Fruit fly (Drosophila melanogaster): ENCODE measurements around the gene gammaSnap2.

Gene gammaSnap2

dm6 chr3R:10133419-10134340 is 12.5 kb upstream of the gammaSnap2 start:
- TF ChIP-seq Dll (optimal IDR thresholded peaks at IDR 0.05): no peak
- TF ChIP-seq CG8478 (optimal IDR thresholded peaks at IDR 0.05): peak; percentile 32
- TF ChIP-seq EcR (GFP tag; optimal IDR thresholded peaks at IDR 0.05): no peak
- no peak for TF ChIP-seq usp (GFP tag; optimal IDR thresholded peaks at IDR 0.05)
- peak; percentile 32 for TF ChIP-seq psq (optimal IDR thresholded peaks at IDR 0.05)
- TF ChIP-seq pan (optimal IDR thresholded peaks at IDR 0.05): no peak

- TF ChIP-seq CG8478 (optimal IDR thresholded peaks at IDR 0.05) (no peak), usp (GFP tag; optimal IDR thresholded peaks at IDR 0.05) (no peak), Dll (optimal IDR thresholded peaks at IDR 0.05) (no peak), psq (optimal IDR thresholded peaks at IDR 0.05) (no peak), EcR (GFP tag; optimal IDR thresholded peaks at IDR 0.05) (no peak), pan (optimal IDR thresholded peaks at IDR 0.05) (no peak)
These were observed 11.8 kb upstream of the gammaSnap2 start for dm6 chr3R:10132906-10133416.

- TF ChIP-seq pan (optimal IDR thresholded peaks at IDR 0.05) (no peak), psq (optimal IDR thresholded peaks at IDR 0.05) (no peak), usp (GFP tag; optimal IDR thresholded peaks at IDR 0.05) (no peak), Dll (optimal IDR thresholded peaks at IDR 0.05) (no peak), CG8478 (optimal IDR thresholded peaks at IDR 0.05) (no peak), EcR (GFP tag; optimal IDR thresholded peaks at IDR 0.05) (no peak)
These were observed 9.9 kb upstream of the gammaSnap2 start for dm6 chr3R:10130975-10131529.

- TF ChIP-seq psq (optimal IDR thresholded peaks at IDR 0.05): no peak
- TF ChIP-seq Dll (optimal IDR thresholded peaks at IDR 0.05): no peak
- TF ChIP-seq CG8478 (optimal IDR thresholded peaks at IDR 0.05): no peak
- TF ChIP-seq EcR (GFP tag; optimal IDR thresholded peaks at IDR 0.05): no peak
- no peak for TF ChIP-seq pan (optimal IDR thresholded peaks at IDR 0.05)
- no peak for TF ChIP-seq usp (GFP tag; optimal IDR thresholded peaks at IDR 0.05)
These were observed 8.9 kb upstream of the gammaSnap2 start for dm6 chr3R:10130091-10130490.

- TF ChIP-seq pan (optimal IDR thresholded peaks at IDR 0.05) (no peak), usp (GFP tag; optimal IDR thresholded peaks at IDR 0.05) (no peak), psq (optimal IDR thresholded peaks at IDR 0.05) (no peak), Dll (optimal IDR thresholded peaks at IDR 0.05) (no peak), EcR (GFP tag; optimal IDR thresholded peaks at IDR 0.05) (no peak), CG8478 (optimal IDR thresholded peaks at IDR 0.05) (no peak)
These were observed 4.3 kb upstream of the gammaSnap2 start, which contains the start of gene knk for dm6 chr3R:10125477-10125876. TSS of gene knk (minus strand) at chr3R:10125664.

dm6 chr3R:10124764-10125163 is 3.6 kb upstream of the gammaSnap2 start:
- no peak for TF ChIP-seq usp (GFP tag; optimal IDR thresholded peaks at IDR 0.05)
- TF ChIP-seq pan (optimal IDR thresholded peaks at IDR 0.05): no peak
- no peak for TF ChIP-seq CG8478 (optimal IDR thresholded peaks at IDR 0.05)
- no peak for TF ChIP-seq Dll (optimal IDR thresholded peaks at IDR 0.05)
- no peak for TF ChIP-seq EcR (GFP tag; optimal IDR thresholded peaks at IDR 0.05)
- TF ChIP-seq psq (optimal IDR thresholded peaks at IDR 0.05): no peak

dm6 chr3R:10119592-10119991 is 1.6 kb downstream of the gammaSnap2 start:
- TF ChIP-seq usp (GFP tag; optimal IDR thresholded peaks at IDR 0.05) (no peak), EcR (GFP tag; optimal IDR thresholded peaks at IDR 0.05) (no peak), CG8478 (optimal IDR thresholded peaks at IDR 0.05) (no peak), psq (optimal IDR thresholded peaks at IDR 0.05) (no peak), pan (optimal IDR thresholded peaks at IDR 0.05) (no peak), Dll (optimal IDR thresholded peaks at IDR 0.05) (no peak)

dm6 chr3R:10115797-10116196 is 5.4 kb downstream of the gammaSnap2 start:
- TF ChIP-seq EcR (GFP tag; optimal IDR thresholded peaks at IDR 0.05) (no peak), CG8478 (optimal IDR thresholded peaks at IDR 0.05) (no peak), Dll (optimal IDR thresholded peaks at IDR 0.05) (no peak), psq (optimal IDR thresholded peaks at IDR 0.05) (no peak), pan (optimal IDR thresholded peaks at IDR 0.05) (no peak), usp (GFP tag; optimal IDR thresholded peaks at IDR 0.05) (no peak)

- no peak for TF ChIP-seq EcR (GFP tag; optimal IDR thresholded peaks at IDR 0.05)
- TF ChIP-seq usp (GFP tag; optimal IDR thresholded peaks at IDR 0.05): no peak
- TF ChIP-seq Dll (optimal IDR thresholded peaks at IDR 0.05): no peak
- no peak for TF ChIP-seq psq (optimal IDR thresholded peaks at IDR 0.05)
- TF ChIP-seq CG8478 (optimal IDR thresholded peaks at IDR 0.05): no peak
- TF ChIP-seq pan (optimal IDR thresholded peaks at IDR 0.05): no peak
These were observed 6.2 kb downstream of the gammaSnap2 start for dm6 chr3R:10114915-10115534.

- no peak for TF ChIP-seq CG8478 (optimal IDR thresholded peaks at IDR 0.05)
- TF ChIP-seq psq (optimal IDR thresholded peaks at IDR 0.05): no peak
- no peak for TF ChIP-seq Dll (optimal IDR thresholded peaks at IDR 0.05)
- TF ChIP-seq usp (GFP tag; optimal IDR thresholded peaks at IDR 0.05): no peak
- no peak for TF ChIP-seq EcR (GFP tag; optimal IDR thresholded peaks at IDR 0.05)
- TF ChIP-seq pan (optimal IDR thresholded peaks at IDR 0.05): no peak
These were observed 7.5 kb downstream of the gammaSnap2 start for dm6 chr3R:10113746-10114145.

- TF ChIP-seq EcR (GFP tag; optimal IDR thresholded peaks at IDR 0.05) (no peak), psq (optimal IDR thresholded peaks at IDR 0.05) (no peak), Dll (optimal IDR thresholded peaks at IDR 0.05) (no peak), usp (GFP tag; optimal IDR thresholded peaks at IDR 0.05) (no peak), CG8478 (optimal IDR thresholded peaks at IDR 0.05) (no peak), pan (optimal IDR thresholded peaks at IDR 0.05) (no peak)
These were observed 9.0 kb downstream of the gammaSnap2 start, which contains the start of gene CAH7 for dm6 chr3R:10112195-10112594. TSS of gene CAH7 (plus strand) at chr3R:10112237.
